Worm (Caenorhabditis elegans) whole organism, late embryonic: Measurements from ENCODE around the gene pqn-62.

Source experiments
- K09A11.1 ChIP-seq: sonication (generic microtip); optimal IDR thresholded peaks from 2 replicates; lab custom pipeline; 2017; ENCODE audit warnings: antibody characterized with exemption, mild to moderate bottlenecking, missing genetic modification characterization, missing compliant biosample characterization; ENCODE audit not compliant: insufficient read depth
- ceh-45 ChIP-seq: fragments of 200-800 bp; sonication (Bioruptor generic); IDR thresholded peaks from 2 replicates; pipeline ENCODE4 v1.3.6; 2022; ENCODE audit warnings: missing genetic modification reagents, missing genetic modification characterization, missing compliant biosample characterization
- gmeb-2 ChIP-seq: sonication (generic microtip); optimal IDR thresholded peaks from 2 replicates; lab custom pipeline; 2016; ENCODE audit warnings: missing genetic modification characterization, inconsistent platforms, missing compliant biosample characterization
- lim-6 ChIP-seq: sonication (generic microtip); optimal IDR thresholded peaks from 2 replicates; lab custom pipeline; 2016; ENCODE audit warnings: missing genetic modification characterization, missing compliant biosample characterization
- nfya-1 ChIP-seq: sonication (generic microtip); optimal IDR thresholded peaks from 2 replicates; lab custom pipeline; 2017; ENCODE audit warnings: missing genetic modification characterization, mild to moderate bottlenecking, missing compliant biosample characterization, antibody characterized with exemption, moderate library complexity
- rnt-1 ChIP-seq: sonication (generic microtip); optimal IDR thresholded peaks from 2 replicates; lab custom pipeline; 2016; ENCODE audit warnings: missing genetic modification characterization, missing compliant biosample characterization

- TF ChIP-seq ceh-45 (GFP tag; lab: Robert Waterston, UW) (no peak), K09A11.1 (tag; lab: Kevin White, UChicago) (no peak), nfya-1 (tag; lab: Kevin White, UChicago) (no peak), lim-6 (tag; lab: Kevin White, UChicago) (no peak), rnt-1 (tag; lab: Kevin White, UChicago) (no peak), gmeb-2 (tag; lab: Kevin White, UChicago) (no peak)
These were observed 24.8 kb upstream of the pqn-62 start, which contains the start of gene T03G11.10 for ce11 chrX:5171085-5171484.
